Fruit fly (Drosophila melanogaster): Measurements from ENCODE around the gene mRpS2.

DNA sequence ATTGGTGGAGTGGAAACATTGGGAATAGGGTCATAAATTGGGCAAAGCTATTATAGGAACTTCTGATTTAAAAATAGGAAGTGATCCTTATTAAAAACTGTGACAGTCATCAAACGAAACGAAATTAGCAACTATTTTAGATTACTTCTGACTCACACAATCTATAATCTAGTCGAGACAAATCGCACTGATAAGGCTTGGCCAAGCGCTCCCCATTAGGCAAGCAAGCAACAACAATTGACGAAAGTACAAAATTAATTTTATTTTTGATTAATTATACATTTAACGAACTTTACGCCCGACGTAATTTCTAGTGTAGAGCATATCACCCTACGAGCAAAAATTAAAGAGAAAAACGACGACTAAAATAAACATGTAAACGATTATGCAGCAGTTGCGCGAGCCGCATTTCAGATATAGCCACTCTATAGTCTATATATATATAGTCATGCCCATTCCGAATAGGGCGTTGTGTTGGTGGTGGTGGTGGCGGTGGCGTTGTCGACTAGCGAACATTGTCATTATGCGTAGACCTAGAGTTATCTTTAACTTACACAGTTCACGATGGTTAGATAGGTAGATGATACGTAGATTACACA, 15.0 kb downstream of the mRpS2 start, which contains the start of gene Ir25a:
- TF ChIP-seq EcR (GFP tag; optimal IDR thresholded peaks at IDR 0.05) (no peak), CG8478 (optimal IDR thresholded peaks at IDR 0.05) (no peak)

Measured in whole organism.